Worm (Caenorhabditis elegans) whole organism, young adult: ENCODE measurements around the gene rde-11.

Source experiments
- B0019.2 ChIP-seq: fragments of 200-800 bp; sonication (Bioruptor generic); conservative IDR thresholded peaks from 2 replicates; pipeline ENCODE4 v1.3.6; 2022; ENCODE audit warnings: missing genetic modification reagents, missing genetic modification characterization, missing compliant biosample characterization
- D2030.7 ChIP-seq: fragments of 200-800 bp; sonication (Bioruptor generic); IDR thresholded peaks from 2 replicates; pipeline ENCODE4 v1.3.6; 2022; ENCODE audit warnings: missing genetic modification reagents, missing genetic modification characterization, missing compliant biosample characterization
- F33H1.4 ChIP-seq: fragments of 200-800 bp; sonication (Bioruptor generic); IDR thresholded peaks from 2 replicates; pipeline ENCODE4 v1.3.6; 2022; ENCODE audit warnings: missing genetic modification reagents, missing genetic modification characterization, missing compliant biosample characterization
- F37B4.10 ChIP-seq: fragments of 200-800 bp; sonication (Bioruptor generic); IDR thresholded peaks from 2 replicates; pipeline ENCODE4 v1.3.6; 2022; ENCODE audit warnings: missing genetic modification characterization, missing compliant biosample characterization
- F55B11.4 ChIP-seq: sonication (generic microtip); optimal IDR thresholded peaks from 2 replicates; lab custom pipeline; 2016; ENCODE audit warnings: missing compliant biosample characterization, missing genetic modification characterization, borderline replicate concordance; ENCODE audit not compliant: insufficient read depth
- T07F8.4 ChIP-seq: sonication (generic microtip); optimal IDR thresholded peaks from 2 replicates; lab custom pipeline; 2016; ENCODE audit warnings: mild to moderate bottlenecking, missing genetic modification characterization, moderate library complexity, missing compliant biosample characterization
- Y53F4B.3 ChIP-seq: fragments of 200-800 bp; sonication (Bioruptor generic); IDR thresholded peaks from 2 replicates; pipeline ENCODE4 v1.3.6; 2022; ENCODE audit warnings: missing genetic modification reagents, missing genetic modification characterization, missing compliant biosample characterization
- ZK185.1 ChIP-seq: sonication (generic microtip); optimal IDR thresholded peaks from 2 replicates; lab custom pipeline; 2016; ENCODE audit warnings: mild to moderate bottlenecking, missing genetic modification characterization, missing compliant biosample characterization; ENCODE audit not compliant: poor library complexity, severe bottlenecking
- aptf-2 ChIP-seq: fragments of 200-800 bp; sonication (Bioruptor generic); conservative IDR thresholded peaks from 2 replicates; pipeline ENCODE4 v1.3.6; 2022; ENCODE audit warnings: missing genetic modification reagents, missing genetic modification characterization, missing compliant biosample characterization
- atf-7 ChIP-seq: sonication (generic microtip); optimal IDR thresholded peaks from 2 replicates; lab custom pipeline; 2017; ENCODE audit warnings: mild to moderate bottlenecking, missing genetic modification characterization, missing compliant biosample characterization
- attf-5 ChIP-seq: fragments of 200-800 bp; sonication (Bioruptor generic); optimal IDR thresholded peaks from 2 replicates; lab custom pipeline; 2018; ENCODE audit warnings: mild to moderate bottlenecking, missing genetic modification characterization, missing compliant biosample characterization
- ceh-100 ChIP-seq: fragments of 200-800 bp; sonication (Bioruptor generic); IDR thresholded peaks from 2 replicates; pipeline ENCODE4 v1.3.6; 2022; ENCODE audit warnings: missing genetic modification reagents, missing genetic modification characterization, missing compliant biosample characterization
- ceh-40 ChIP-seq: fragments of 200-800 bp; sonication (Bioruptor generic); IDR thresholded peaks from 2 replicates; pipeline ENCODE4 v1.3.6; 2022; ENCODE audit warnings: missing genetic modification characterization, missing compliant biosample characterization
- ceh-58 ChIP-seq: fragments of 200-800 bp; sonication (Bioruptor generic); IDR thresholded peaks from 2 replicates; pipeline ENCODE4 v1.3.6; 2022; ENCODE audit warnings: missing genetic modification characterization, missing compliant biosample characterization
- ceh-79 ChIP-seq: sonication (generic microtip); optimal IDR thresholded peaks from 2 replicates; lab custom pipeline; 2017; ENCODE audit warnings: mild to moderate bottlenecking, missing genetic modification characterization, missing compliant biosample characterization
- dox-1 ChIP-seq: fragments of 200-800 bp; sonication (Bioruptor generic); IDR thresholded peaks from 2 replicates; pipeline ENCODE4 v1.3.6; 2022; ENCODE audit warnings: missing genetic modification reagents, missing genetic modification characterization, missing compliant biosample characterization
- efl-1 ChIP-seq: fragments of 150-350 bp; optimal IDR thresholded peaks from 2 replicates; lab custom pipeline; 2014; ENCODE audit warnings: missing biosample characterization, missing genetic modification reagents, missing genetic modification characterization
- egl-18 ChIP-seq: fragments of 200-800 bp; sonication (Bioruptor generic); IDR thresholded peaks from 2 replicates; pipeline ENCODE4 v1.3.6; 2022; ENCODE audit warnings: missing genetic modification reagents, missing genetic modification characterization, missing compliant biosample characterization
- egrh-3 ChIP-seq: fragments of 200-800 bp; sonication (Bioruptor generic); IDR thresholded peaks from 2 replicates; pipeline ENCODE4 v1.3.6; 2022; ENCODE audit warnings: missing genetic modification reagents, missing genetic modification characterization, missing compliant biosample characterization
- ekl-4 ChIP-seq: fragments of 200-800 bp; sonication (Bioruptor generic); IDR thresholded peaks from 2 replicates; pipeline ENCODE4 v1.3.6; 2022; ENCODE audit warnings: missing genetic modification reagents, missing genetic modification characterization, missing compliant biosample characterization
- ets-4 ChIP-seq: fragments of 200-800 bp; sonication (Bioruptor generic); optimal IDR thresholded peaks from 2 replicates; lab custom pipeline; 2018; ENCODE audit warnings: mild to moderate bottlenecking, missing genetic modification characterization, missing compliant biosample characterization
- fkh-3 ChIP-seq: sonication (generic microtip); optimal IDR thresholded peaks from 2 replicates; lab custom pipeline; 2016; ENCODE audit warnings: mild to moderate bottlenecking, missing genetic modification characterization, missing compliant biosample characterization
- gei-17 ChIP-seq: fragments of 200-800 bp; sonication (Bioruptor generic); optimal IDR thresholded peaks from 2 replicates; lab custom pipeline; 2018; ENCODE audit warnings: mild to moderate bottlenecking, missing genetic modification characterization, missing compliant biosample characterization
- him-1 ChIP-seq: sonication (generic microtip); optimal IDR thresholded peaks from 2 replicates; lab custom pipeline; 2016; ENCODE audit warnings: missing genotype, missing genetic modification reagents, missing genetic modification characterization, missing compliant biosample characterization
- hrde-1 ChIP-seq: sonication (generic microtip); optimal IDR thresholded peaks from 2 replicates; lab custom pipeline; 2016; ENCODE audit warnings: missing genetic modification characterization, mild to moderate bottlenecking, missing compliant biosample characterization, moderate library complexity, missing genotype, missing genetic modification reagents, borderline replicate concordance
- hsf-1 ChIP-seq: fragments of 200-800 bp; sonication (Bioruptor generic); IDR thresholded peaks from 2 replicates; pipeline ENCODE4 v1.3.6; 2022; ENCODE audit warnings: missing genetic modification reagents, missing genetic modification characterization, missing compliant biosample characterization
- let-526 ChIP-seq: fragments of 200-800 bp; sonication (Bioruptor generic); IDR thresholded peaks from 2 replicates; pipeline ENCODE4 v1.3.6; 2022; ENCODE audit warnings: missing genetic modification reagents, missing genetic modification characterization, missing compliant biosample characterization
- let-607 ChIP-seq, 2 experiments: fragments of 200-800 bp in 1 of 2; sonication (Bioruptor generic) in 1 of 2; sonication (generic microtip) in 1 of 2; optimal IDR thresholded peaks; 2 replicates each; lab custom pipeline; 2016 to 2018; ENCODE audit warnings: mild to moderate bottlenecking in 2 of 2, missing compliant biosample characterization in 2 of 2, missing genetic modification characterization in 2 of 2, moderate library complexity in 2 of 2, missing genotype in 1 of 2
- madf-10 ChIP-seq: sonication (generic microtip); optimal IDR thresholded peaks from 2 replicates; lab custom pipeline; 2016; ENCODE audit warnings: mild to moderate bottlenecking, missing genetic modification characterization, missing compliant biosample characterization
- madf-3 ChIP-seq: fragments of 200-800 bp; sonication (Bioruptor generic); IDR thresholded peaks from 2 replicates; pipeline ENCODE4 v1.3.6; 2022; ENCODE audit warnings: missing genetic modification reagents, missing genetic modification characterization, missing compliant biosample characterization
- madf-6 ChIP-seq: fragments of 200-800 bp; sonication (Bioruptor generic); IDR thresholded peaks from 2 replicates; pipeline ENCODE4 v1.3.6; 2022; ENCODE audit warnings: missing genetic modification reagents, missing genetic modification characterization, missing compliant biosample characterization
- madf-8 ChIP-seq: fragments of 200-800 bp; sonication (Bioruptor generic); conservative IDR thresholded peaks from 2 replicates; pipeline ENCODE4 v1.3.6; 2022; ENCODE audit warnings: missing genetic modification reagents, missing genetic modification characterization, missing compliant biosample characterization
- nfya-1 ChIP-seq: sonication (generic microtip); optimal IDR thresholded peaks from 2 replicates; lab custom pipeline; 2017; ENCODE audit warnings: antibody characterized with exemption, missing compliant biosample characterization, missing genetic modification characterization, borderline replicate concordance; ENCODE audit not compliant: insufficient read depth
- nfya-2 ChIP-seq: fragments of 200-800 bp; sonication (Bioruptor generic); IDR thresholded peaks from 2 replicates; pipeline ENCODE4 v1.3.6; 2022; ENCODE audit warnings: missing genetic modification reagents, missing genetic modification characterization, missing compliant biosample characterization
- nfyb-1 ChIP-seq: fragments of 200-800 bp; sonication (Bioruptor generic); IDR thresholded peaks from 2 replicates; pipeline ENCODE4 v1.3.6; 2022; ENCODE audit warnings: missing genetic modification reagents, missing genetic modification characterization, missing compliant biosample characterization
- pha-4 ChIP-seq: fragments of 150-350 bp; sonication (generic microtip); optimal IDR thresholded peaks from 2 replicates; lab custom pipeline; 2014; ENCODE audit warnings: missing biosample characterization, missing genetic modification reagents, missing genetic modification characterization
- rcor-1 ChIP-seq: fragments of 200-800 bp; sonication (Bioruptor generic); IDR thresholded peaks from 2 replicates; pipeline ENCODE4 v1.3.6; 2022; ENCODE audit warnings: missing genetic modification reagents, missing genetic modification characterization, missing compliant biosample characterization
- rec-8 ChIP-seq, 2 experiments: sonication (generic microtip); optimal IDR thresholded peaks; 2 replicates each; lab custom pipeline; 2016; ENCODE audit warnings: mild to moderate bottlenecking in 2 of 2, missing genetic modification characterization in 2 of 2, missing genetic modification reagents in 2 of 2, missing genotype in 2 of 2, missing biosample characterization in 1 of 2, missing compliant biosample characterization in 1 of 2, moderate library complexity in 1 of 2
- sea-2 ChIP-seq: fragments of 200-800 bp; sonication (Bioruptor generic); IDR thresholded peaks from 2 replicates; pipeline ENCODE4 v1.3.6; 2022; ENCODE audit warnings: missing genetic modification characterization, missing compliant biosample characterization
- snpc-1.3 ChIP-seq: sonication (generic microtip); optimal IDR thresholded peaks from 2 replicates; lab custom pipeline; 2017; ENCODE audit warnings: missing genetic modification characterization, mild to moderate bottlenecking, missing compliant biosample characterization, antibody characterized with exemption, moderate library complexity, missing genotype, missing genetic modification reagents; ENCODE audit not compliant: insufficient read depth
- tlf-1 ChIP-seq: fragments of 200-800 bp; sonication (Bioruptor generic); optimal IDR thresholded peaks from 2 replicates; lab custom pipeline; 2018; ENCODE audit warnings: mild to moderate bottlenecking, missing genetic modification characterization, missing compliant biosample characterization
- zfh-2 ChIP-seq: fragments of 200-800 bp; sonication (Bioruptor generic); conservative IDR thresholded peaks from 2 replicates; pipeline ENCODE4 v1.3.6; 2022; ENCODE audit warnings: missing genetic modification reagents, missing genetic modification characterization, missing compliant biosample characterization
- ztf-22 ChIP-seq: fragments of 200-800 bp; sonication (Bioruptor generic); optimal IDR thresholded peaks from 2 replicates; lab custom pipeline; 2018; ENCODE audit warnings: mild to moderate bottlenecking, missing genetic modification characterization, moderate library complexity, missing compliant biosample characterization
- ztf-25 ChIP-seq: fragments of 200-800 bp; sonication (Bioruptor generic); IDR thresholded peaks from 2 replicates; pipeline ENCODE4 v1.3.6; 2022; ENCODE audit warnings: missing genetic modification reagents, missing genetic modification characterization, missing compliant biosample characterization
- ztf-3 ChIP-seq: fragments of 200-800 bp; sonication (Bioruptor generic); optimal IDR thresholded peaks from 2 replicates; lab custom pipeline; 2018; ENCODE audit warnings: mild to moderate bottlenecking, missing genetic modification characterization, missing compliant biosample characterization

The rde-11 gene

DNA sequence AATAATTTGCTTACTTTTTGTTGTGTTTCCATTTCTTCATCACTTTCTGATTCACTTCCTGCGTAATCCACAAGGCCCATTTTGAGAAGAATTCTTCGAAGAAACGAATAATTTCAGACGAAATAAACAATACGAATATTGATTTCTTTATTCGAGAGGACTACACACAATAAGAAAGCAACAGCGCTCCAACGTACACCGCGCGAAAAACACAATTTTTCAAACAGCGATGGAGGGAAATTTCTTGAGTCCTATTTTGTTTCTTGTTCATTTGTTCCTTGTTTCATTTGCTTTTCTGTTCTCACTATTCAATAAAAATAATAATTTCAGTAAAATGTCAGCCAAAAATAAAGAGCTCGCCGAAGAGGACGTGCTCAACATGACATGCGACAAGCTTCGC is 11.3 kb upstream of the rde-11 start, which contains the start of the genes prcc-1 and C39E9.12 (continued):
- TF ChIP-seq let-526 (GFP tag; lab: Robert Waterston, UW), result no peak
- no peak for TF ChIP-seq aptf-2 (GFP tag; lab: Robert Waterston, UW)
- peak; percentile 98 for TF ChIP-seq efl-1 (GFP tag; lab: Kevin White, UChicago)
- TF ChIP-seq sea-2 (GFP tag; lab: Robert Waterston, UW), result no peak
- TF ChIP-seq nfyb-1 (GFP tag; lab: Robert Waterston, UW), result no peak
- TF ChIP-seq F37B4.10, result no peak
- peak; percentile 89 for TF ChIP-seq D2030.7 (GFP tag; lab: Robert Waterston, UW)
- TF ChIP-seq B0019.2 (GFP tag; lab: Robert Waterston, UW), result peak; percentile 69
- TF ChIP-seq snpc-1.3 (tag; lab: Kevin White, UChicago), result peak; percentile 3
- no peak for TF ChIP-seq ceh-79
- no peak for TF ChIP-seq T07F8.4 (tag; lab: Kevin White, UChicago)
- TF ChIP-seq F55B11.4, result no peak
- TF ChIP-seq pha-4 (tag; lab: Kevin White, UChicago), result no peak
- no peak for TF ChIP-seq zfh-2 (GFP tag; lab: Robert Waterston, UW)
- TF ChIP-seq him-1, result peak; percentile 1
- TF ChIP-seq dox-1 (GFP tag; lab: Robert Waterston, UW), result peak; percentile 71
- peak; percentile 44 for TF ChIP-seq tlf-1
- TF ChIP-seq madf-8 (GFP tag; lab: Robert Waterston, UW), result peak; percentile 84
- no peak for TF ChIP-seq ets-4 (GFP tag; lab: Kevin White, UChicago)
- TF ChIP-seq ekl-4, result no peak
- no peak for TF ChIP-seq ztf-25 (GFP tag; lab: Robert Waterston, UW)
- TF ChIP-seq atf-7 (tag; lab: Kevin White, UChicago), result no peak
- no peak for TF ChIP-seq nfya-1 (tag; lab: Kevin White, UChicago)
- no peak for TF ChIP-seq Y53F4B.3 (GFP tag; lab: Robert Waterston, UW)
- TF ChIP-seq madf-3 (GFP tag; lab: Robert Waterston, UW), result peak; percentile 72
- TF ChIP-seq gei-17 (GFP tag; lab: Kevin White, UChicago), result no peak
- no peak for TF ChIP-seq ceh-58 (GFP tag; lab: Robert Waterston, UW)
- TF ChIP-seq madf-10, result no peak
- TF ChIP-seq ztf-3 (GFP tag; lab: Kevin White, UChicago), result no peak

DNA sequence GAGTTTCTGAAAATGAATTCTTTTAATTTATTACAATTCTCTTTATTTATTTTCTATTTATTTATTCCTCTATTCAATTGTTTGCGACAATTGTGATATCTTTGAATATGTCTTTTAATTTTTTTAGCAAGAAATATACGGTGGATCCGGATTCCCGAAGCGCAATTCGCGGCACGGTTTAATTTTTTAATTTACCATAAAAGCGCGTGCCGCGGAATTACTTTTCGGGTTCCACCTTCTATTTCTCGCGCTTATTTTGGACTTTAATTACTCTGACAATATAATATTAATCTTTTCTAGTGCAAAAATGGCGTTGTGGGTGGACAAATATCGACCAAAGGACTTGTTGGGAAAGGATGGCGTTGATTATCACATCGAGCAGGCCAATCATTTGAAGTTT is 9.5 kb upstream of the rde-11 start, which contains the start of gene rfc-3:
TSS of gene rfc-3 (plus strand) at position 301 of the 400 bp plus-strand sequence.
- TF ChIP-seq let-607 (tag; optimal IDR thresholded peaks at IDR 0.05; lab: Kevin White, UChicago), result no peak
- 0 out of 2 replicates have a peak, but pooled peaks have one; percentile 35 for TF ChIP-seq ztf-25 (GFP tag; lab: Robert Waterston, UW)
- no peak for TF ChIP-seq Y53F4B.3 (GFP tag; lab: Robert Waterston, UW)
- TF ChIP-seq ekl-4, result peak; percentile 49; the same call in 1 of the 2 replicates
- 0 out of 2 replicates have a peak, but pooled peaks have one; percentile 22 for TF ChIP-seq hsf-1 (GFP tag; lab: Robert Waterston, UW)
- 0 out of 2 replicates have a peak, but pooled peaks have one; percentile 36 for TF ChIP-seq ceh-100 (GFP tag; lab: Robert Waterston, UW)
- TF ChIP-seq efl-1 (GFP tag; lab: Kevin White, UChicago), result peak; percentile 49
- peak; percentile 32 for TF ChIP-seq madf-6
- TF ChIP-seq F33H1.4 (GFP tag; lab: Robert Waterston, UW), result peak; percentile 8; the same call in 1 of the 2 replicates
- TF ChIP-seq, all 124 proteins: peak for 7

DNA sequence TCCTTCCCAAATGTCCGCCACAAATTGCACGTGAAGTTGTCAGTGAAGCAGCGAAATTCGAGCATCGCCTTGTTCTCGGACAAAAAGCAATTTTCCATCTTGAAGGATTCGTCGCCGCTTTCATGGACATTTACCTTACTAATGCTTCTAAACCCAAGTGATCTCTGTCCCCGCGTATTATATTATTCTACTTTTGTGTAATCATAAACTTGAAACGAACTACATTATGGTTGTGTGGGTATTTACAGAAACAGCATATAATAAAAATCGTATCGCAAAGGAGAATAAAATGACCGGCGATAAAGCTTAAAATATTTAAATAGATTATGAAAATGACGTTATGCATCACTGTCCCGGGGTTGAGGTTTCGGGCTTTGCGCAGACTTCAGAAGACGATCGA is 8.2 kb upstream of the rde-11 start:
- TF ChIP-seq fkh-3 (tag; lab: Kevin White, UChicago) (no peak), egrh-3 (GFP tag; lab: Robert Waterston, UW) (no peak), rec-8 (tag; optimal IDR thresholded peaks at IDR 0.05; lab: Kevin White, UChicago) (peak in 1 of 2 experiments; percentile 4), ztf-22 (GFP tag; lab: Kevin White, UChicago) (no peak), rcor-1 (no peak), ceh-40 (GFP tag; lab: Robert Waterston, UW) (no peak), ZK185.1 (tag; lab: Kevin White, UChicago) (peak; percentile 60), egl-18 (GFP tag; lab: Robert Waterston, UW) (no peak), attf-5 (peak; percentile 35), nfya-2 (no peak), gei-17 (GFP tag; lab: Kevin White, UChicago) (no peak), hrde-1 (tag; lab: Kevin White, UChicago) (peak; percentile 88), pha-4 (tag; lab: Kevin White, UChicago) (no peak)
